Fruit fly (Drosophila melanogaster) whole organism, larva: ENCODE measurements around the gene Oli.

Experiments
- noc ChIP-seq: fragments of 200-800 bp; sonication (Bioruptor generic); optimal IDR thresholded peaks from 3 replicates; lab custom pipeline; 2019; ENCODE audit warnings: missing biosample characterization, mild to moderate bottlenecking, missing genetic modification characterization, moderate library complexity

Oli gene

dm6 chr2L:17588173-17589082, 556 bp upstream of the Oli start:
- no peak for TF ChIP-seq noc (tag; lab: Kevin White, UChicago)

dm6 chr2L:17589853-17590252, 869 bp downstream of the Oli start:
- no peak for TF ChIP-seq noc (tag; lab: Kevin White, UChicago)

dm6 chr2L:17591960-17592359, 3.0 kb downstream of the Oli start, which contains the start of the genes Sytalpha and CG6870:
TSS of gene Sytalpha (plus strand) at chr2L:17592260.
TSS of gene CG6870 (minus strand) at chr2L:17592299.
- no peak for TF ChIP-seq noc (tag; lab: Kevin White, UChicago)

dm6 chr2L:17594087-17594486, 5.1 kb downstream of the Oli start:
- no peak for TF ChIP-seq noc (tag; lab: Kevin White, UChicago)

- TF ChIP-seq noc (tag; lab: Kevin White, UChicago): no peak
Measured at dm6 chr2L:17603152-17603551, 14.2 kb downstream of the Oli start.

- TF ChIP-seq noc (tag; lab: Kevin White, UChicago): no peak
Measured at dm6 chr2L:17615471-17615870, 26.5 kb downstream of the Oli start.

dm6 chr2L:17621194-17621593, 32.2 kb downstream of the Oli start:
- TF ChIP-seq noc (tag; lab: Kevin White, UChicago): no peak

- TF ChIP-seq noc (tag; lab: Kevin White, UChicago): no peak
Measured at dm6 chr2L:17625992-17626391, 37.0 kb downstream of the Oli start, which contains the start of gene CG15147. TSS of gene CG15147 (minus strand) at chr2L:17626381.

- TF ChIP-seq noc (tag; lab: Kevin White, UChicago): no peak
Measured at dm6 chr2L:17627559-17627958, 38.6 kb downstream of the Oli start, which contains the start of gene CG43054. TSS of gene CG43054 (plus strand) at chr2L:17627859.
